Fruit fly (Drosophila melanogaster): Measurements from ENCODE around the gene Mt2.

Mt2 gene

DNA sequence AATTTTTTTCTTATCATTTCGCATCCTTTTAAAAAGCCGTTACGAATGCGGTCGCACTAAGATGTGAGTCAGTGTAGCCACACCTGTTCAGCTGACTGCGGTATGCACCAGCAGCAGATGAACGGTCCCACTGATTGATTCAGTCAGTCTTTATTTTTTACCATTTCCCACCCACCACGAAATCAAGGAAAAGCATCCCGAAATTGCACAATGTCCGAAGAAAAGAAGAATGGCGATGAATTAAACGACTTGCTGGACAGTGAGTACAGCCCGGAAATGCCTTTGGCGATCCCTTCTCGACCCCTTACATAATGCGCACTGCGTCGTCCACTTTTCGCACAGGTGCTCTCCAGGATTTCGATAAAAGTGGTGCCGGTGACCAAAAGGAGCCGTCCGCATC, 2.7 kb upstream of the Mt2 start (continued):
- no peak for TF ChIP-seq cad (GFP tag; optimal IDR thresholded peaks at IDR 0.05)
- TF ChIP-seq CG10267 (tag; optimal IDR thresholded peaks at IDR 0.05) = peak; percentile 58
- TF ChIP-seq Vsx1 (GFP tag; optimal IDR thresholded peaks at IDR 0.05) = no peak
- TF ChIP-seq CG13424 (tag; optimal IDR thresholded peaks at IDR 0.05) = no peak
- TF ChIP-seq CG4404 (GFP tag; IDR thresholded peaks at IDR 0.05) = no peak
- TF ChIP-seq org-1 (GFP tag; optimal IDR thresholded peaks at IDR 0.05) = no peak
- TF ChIP-seq bbx (GFP tag; IDR thresholded peaks at IDR 0.05; ENCODE audit: partially characterized antibody) = peak; percentile 44
- TF ChIP-seq CG32532 (GFP tag; IDR thresholded peaks at IDR 0.05) = no peak
- no peak for TF ChIP-seq CG10147 (GFP tag; optimal IDR thresholded peaks at IDR 0.05)
- TF ChIP-seq nom (GFP tag; optimal IDR thresholded peaks at IDR 0.05) = no peak
- TF ChIP-seq CG3847 (GFP tag; IDR thresholded peaks at IDR 0.05) = peak; percentile 58
- TF ChIP-seq CG34376 (GFP tag; optimal IDR thresholded peaks at IDR 0.05) = no peak
- peak; percentile 64 for TF ChIP-seq Lhr (GFP tag; optimal IDR thresholded peaks at IDR 0.05)
- no peak for TF ChIP-seq Hmr (GFP tag; optimal IDR thresholded peaks at IDR 0.05)
- no peak for TF ChIP-seq CG5180 (GFP tag; optimal IDR thresholded peaks at IDR 0.05)
- no peak for TF ChIP-seq CG11504 (tag; optimal IDR thresholded peaks at IDR 0.05)
- TF ChIP-seq CG3838 (GFP tag; optimal IDR thresholded peaks at IDR 0.05) = no peak
- TF ChIP-seq HmgD (GFP tag; optimal IDR thresholded peaks at IDR 0.05) = no peak
- TF ChIP-seq oc (tag; optimal IDR thresholded peaks at IDR 0.05) = no peak
- no peak for TF ChIP-seq CG12942 (GFP tag; optimal IDR thresholded peaks at IDR 0.05)
- TF ChIP-seq CG14050 (GFP tag; IDR thresholded peaks at IDR 0.05) = no peak
- peak; percentile 48 for TF ChIP-seq CG2712 (tag; optimal IDR thresholded peaks at IDR 0.05)
- no peak for TF ChIP-seq D19A (tag; optimal IDR thresholded peaks at IDR 0.05)
- TF ChIP-seq cas (GFP tag; IDR thresholded peaks at IDR 0.05) = no peak
- TF ChIP-seq CG13296 (GFP tag; optimal IDR thresholded peaks at IDR 0.05) = no peak
- peak; percentile 90 for TF ChIP-seq gfzf (GFP tag; optimal IDR thresholded peaks at IDR 0.05)
- TF ChIP-seq lmd (GFP tag; IDR thresholded peaks at IDR 0.05) = no peak
- peak; percentile 56 for TF ChIP-seq Bgb (GFP tag; IDR thresholded peaks at IDR 0.05; ENCODE audit: partially characterized antibody)
- no peak for TF ChIP-seq Abd-B (GFP tag; optimal IDR thresholded peaks at IDR 0.05)
- TF ChIP-seq Dbx (GFP tag; IDR thresholded peaks at IDR 0.05) = no peak
- TF ChIP-seq CG7786 (GFP tag; optimal IDR thresholded peaks at IDR 0.05) = no peak
- peak; percentile 46; the same call in 1 of the 2 replicates for TF ChIP-seq CG13287 (GFP tag; IDR thresholded peaks at IDR 0.05; ENCODE audit: partially characterized antibody)
- no peak for TF ChIP-seq Hmx (GFP tag; optimal IDR thresholded peaks at IDR 0.05)
- TF ChIP-seq CG16779 (GFP tag; IDR thresholded peaks at IDR 0.05) = no peak
- peak; percentile 43; the same call in 1 of the 3 replicates for TF ChIP-seq ci (GFP tag; IDR thresholded peaks at IDR 0.05)
- peak; percentile 44 for TF ChIP-seq CG33213 (GFP tag; optimal IDR thresholded peaks at IDR 0.05)
- TF ChIP-seq MESR4 (GFP tag; optimal IDR thresholded peaks at IDR 0.05) = peak; percentile 78
- no peak for TF ChIP-seq Mrtf (GFP tag; IDR thresholded peaks at IDR 0.05)
- TF ChIP-seq CG12155 (GFP tag; optimal IDR thresholded peaks at IDR 0.05) = no peak
- peak; percentile 50; the same call in 1 of the 3 replicates for TF ChIP-seq CG34422 (GFP tag; IDR thresholded peaks at IDR 0.05)
- TF ChIP-seq kah (GFP tag; optimal IDR thresholded peaks at IDR 0.05) = peak; percentile 0
- no peak for TF ChIP-seq Nf-YC (tag; optimal IDR thresholded peaks at IDR 0.05)
- no peak for TF ChIP-seq unpg (GFP tag; optimal IDR thresholded peaks at IDR 0.05)
- TF ChIP-seq HHEX (GFP tag; optimal IDR thresholded peaks at IDR 0.05) = no peak
- peak; percentile 8; the same call in 1 of the 2 replicates for TF ChIP-seq CG42726 (GFP tag; IDR thresholded peaks at IDR 0.05; ENCODE audit: partially characterized antibody)
- peak; percentile 33 for TF ChIP-seq CG17186 (GFP tag; optimal IDR thresholded peaks at IDR 0.05)
- no peak for TF ChIP-seq B-H1 (GFP tag; IDR thresholded peaks at IDR 0.05)
- TF ChIP-seq CG11247 (GFP tag; IDR thresholded peaks at IDR 0.05) = no peak
- peak; percentile 43 for TF ChIP-seq ssp (GFP tag; IDR thresholded peaks at IDR 0.05)
- TF ChIP-seq pros (GFP tag; optimal IDR thresholded peaks at IDR 0.05) = no peak
- peak; percentile 32 for TF ChIP-seq nmo (GFP tag; optimal IDR thresholded peaks at IDR 0.05)
